Worm (Caenorhabditis elegans): ENCODE results near the gene nhr-88.

- TF ChIP-seq fos-1 (tag; optimal IDR thresholded peaks at IDR 0.05) (no peak), snpc-4 (tag; optimal IDR thresholded peaks at IDR 0.05) (no peak), skn-1 (tag; optimal IDR thresholded peaks at IDR 0.05) (no peak), pha-4 (tag; optimal IDR thresholded peaks at IDR 0.05) (no peak), unc-39 (tag; optimal IDR thresholded peaks at IDR 0.05) (no peak), nhr-28 (tag; optimal IDR thresholded peaks at IDR 0.05) (no peak)
Measured at ce11 chrII:2966350-2966749, 10.1 kb upstream of the nhr-88 start.

All from whole organism, L3 larva.